Worm (Caenorhabditis elegans): Measurements from ENCODE around the gene BE10.5.

ce11 chrIII:12833079-12833478 is 26.5 kb upstream of the BE10.5 start:
- TF ChIP-seq pqm-1 (tag; optimal IDR thresholded peaks at IDR 0.05) (no peak), elt-3 (tag; optimal IDR thresholded peaks at IDR 0.05) (no peak)
